Fruit fly (Drosophila melanogaster) whole organism, embryonic: ENCODE results near the gene ftz-f1.

ENCODE experiments used
- Adf1 ChIP-seq: fragments of 200-800 bp; sonication (Bioruptor generic); IDR thresholded peaks from 2 replicates; pipeline ENCODE4 v1.3.6; 2022; ENCODE audit warnings: missing biosample characterization, missing genetic modification characterization
- BEAF-32 ChIP-seq: fragments of 200-800 bp; sonication (Bioruptor generic); optimal IDR thresholded peaks from 3 replicates; lab custom pipeline; 2017; ENCODE audit warnings: missing biosample characterization, missing genetic modification characterization, mild to moderate bottlenecking, moderate library complexity, missing genetic modification reagents
- Bgb ChIP-seq: fragments of 200-800 bp; sonication (Bioruptor generic); IDR thresholded peaks from 2 replicates; pipeline ENCODE4 v1.3.6; 2022; ENCODE audit warnings: missing biosample characterization, missing genetic modification characterization; ENCODE audit not compliant: partially characterized antibody
- CG10147 ChIP-seq: fragments of 200-800 bp; sonication (Bioruptor generic); optimal IDR thresholded peaks from 2 replicates; lab custom pipeline; 2019; ENCODE audit warnings: missing biosample characterization, mild to moderate bottlenecking, missing genetic modification characterization, moderate library complexity
- CG10959 ChIP-seq: fragments of 200-800 bp; sonication (Bioruptor generic); IDR thresholded peaks from 2 replicates; pipeline ENCODE4 v1.3.6; 2022; ENCODE audit warnings: missing biosample characterization, missing genetic modification characterization
- CG12299 ChIP-seq: fragments of 200-800 bp; sonication (Bioruptor generic); optimal IDR thresholded peaks from 2 replicates; lab custom pipeline; 2018; ENCODE audit warnings: missing biosample characterization, mild to moderate bottlenecking, missing genetic modification characterization
- CG14050 ChIP-seq: fragments of 200-800 bp; sonication (Bioruptor generic); IDR thresholded peaks from 3 replicates; pipeline ENCODE4 v1.3.6; 2022; ENCODE audit warnings: missing biosample characterization, missing genetic modification characterization
- CG14860 ChIP-seq: fragments of 200-800 bp; sonication (Bioruptor generic); IDR thresholded peaks from 3 replicates; pipeline ENCODE4 v1.3.6; 2022; ENCODE audit warnings: missing biosample characterization, missing genetic modification characterization; ENCODE audit not compliant: partially characterized antibody
- CG1603 ChIP-seq: fragments of 200-800 bp; sonication (Bioruptor generic); optimal IDR thresholded peaks from 2 replicates; lab custom pipeline; 2019; ENCODE audit warnings: missing biosample characterization, mild to moderate bottlenecking, missing genetic modification characterization, moderate library complexity
- CG16863 ChIP-seq: fragments of 200-800 bp; sonication (Bioruptor generic); optimal IDR thresholded peaks from 3 replicates; lab custom pipeline; 2016; ENCODE audit warnings: missing biosample characterization, missing genetic modification characterization
- CG17385 ChIP-seq: fragments of 200-800 bp; sonication (Bioruptor generic); optimal IDR thresholded peaks from 3 replicates; lab custom pipeline; 2018; ENCODE audit warnings: missing biosample characterization, mild to moderate bottlenecking, missing genetic modification characterization
- CG2116 ChIP-seq: fragments of 200-800 bp; sonication (Bioruptor generic); optimal IDR thresholded peaks from 3 replicates; lab custom pipeline; 2018; ENCODE audit warnings: missing biosample characterization, mild to moderate bottlenecking, missing genetic modification characterization
- CG2712 ChIP-seq: fragments of 200-800 bp; optimal IDR thresholded peaks from 3 replicates; lab custom pipeline; 2019; ENCODE audit warnings: missing biosample characterization, mild to moderate bottlenecking, missing genetic modification characterization, moderate library complexity
- CG2889 ChIP-seq: fragments of 200-800 bp; sonication (Bioruptor generic); IDR thresholded peaks from 3 replicates; pipeline ENCODE4 v1.3.6; 2022; ENCODE audit warnings: missing biosample characterization, missing genetic modification characterization
- CG3407 ChIP-seq: fragments of 200-800 bp; sonication (Bioruptor generic); optimal IDR thresholded peaks from 2 replicates; lab custom pipeline; 2018; ENCODE audit warnings: missing biosample characterization, mild to moderate bottlenecking, missing genetic modification characterization
- CG4404 ChIP-seq: fragments of 200-800 bp; sonication (Bioruptor generic); IDR thresholded peaks from 2 replicates; pipeline ENCODE4 v1.3.6; 2022; ENCODE audit warnings: missing biosample characterization, missing genetic modification characterization
- CG4424 ChIP-seq: fragments of 200-800 bp; sonication (Bioruptor generic); optimal IDR thresholded peaks from 3 replicates; lab custom pipeline; 2016; ENCODE audit warnings: missing biosample characterization, missing genetic modification characterization
- CG6791 ChIP-seq: fragments of 200-800 bp; sonication (Bioruptor generic); IDR thresholded peaks from 3 replicates; pipeline ENCODE4 v1.3.6; 2022; ENCODE audit warnings: missing biosample characterization, missing genetic modification characterization; ENCODE audit not compliant: partially characterized antibody
- CG7271 ChIP-seq: fragments of 200-800 bp; sonication (Bioruptor generic); optimal IDR thresholded peaks from 2 replicates; lab custom pipeline; 2018; ENCODE audit warnings: missing biosample characterization, mild to moderate bottlenecking, missing genetic modification characterization, moderate library complexity
- CG9215 ChIP-seq: fragments of 200-800 bp; sonication (Bioruptor generic); IDR thresholded peaks from 2 replicates; pipeline ENCODE4 v1.3.6; 2022; ENCODE audit warnings: missing biosample characterization, missing genetic modification characterization
- CG9797 ChIP-seq: fragments of 200-800 bp; sonication (Bioruptor generic); optimal IDR thresholded peaks from 3 replicates; lab custom pipeline; 2018; ENCODE audit warnings: missing biosample characterization, mild to moderate bottlenecking, missing genetic modification characterization
- CG9876 ChIP-seq: fragments of 200-800 bp; sonication (Bioruptor generic); optimal IDR thresholded peaks from 2 replicates; lab custom pipeline; 2016; ENCODE audit warnings: missing biosample characterization, missing genetic modification characterization
- D19B ChIP-seq: fragments of 200-800 bp; sonication (Bioruptor generic); optimal IDR thresholded peaks from 2 replicates; lab custom pipeline; 2017; ENCODE audit warnings: missing biosample characterization, mild to moderate bottlenecking, missing genetic modification characterization
- Dad ChIP-seq: fragments of 200-800 bp; sonication (Bioruptor generic); optimal IDR thresholded peaks from 3 replicates; lab custom pipeline; 2016; ENCODE audit warnings: missing biosample characterization, missing genetic modification characterization
- Dbx ChIP-seq: fragments of 200-800 bp; sonication (Bioruptor generic); IDR thresholded peaks from 3 replicates; pipeline ENCODE4 v1.3.6; 2022; ENCODE audit warnings: missing biosample characterization, missing genetic modification characterization
- Drgx ChIP-seq: fragments of 200-800 bp; sonication (Bioruptor generic); IDR thresholded peaks from 2 replicates; pipeline ENCODE4 v1.3.6; 2022; ENCODE audit warnings: missing biosample characterization, missing genetic modification characterization
- ERR ChIP-seq: fragments of 200-800 bp; sonication (Bioruptor generic); optimal IDR thresholded peaks from 2 replicates; lab custom pipeline; 2016; ENCODE audit warnings: missing biosample characterization, missing genetic modification characterization
- Fer1 ChIP-seq: fragments of 200-800 bp; sonication (Bioruptor generic); optimal IDR thresholded peaks from 2 replicates; lab custom pipeline; 2017; ENCODE audit warnings: missing biosample characterization, mild to moderate bottlenecking, missing genetic modification characterization
- Gsc ChIP-seq: fragments of 200-800 bp; sonication (Bioruptor generic); IDR thresholded peaks from 2 replicates; pipeline ENCODE4 v1.3.6; 2022; ENCODE audit warnings: missing biosample characterization, missing genetic modification characterization
- Meics ChIP-seq: fragments of 200-800 bp; sonication (Bioruptor generic); optimal IDR thresholded peaks from 2 replicates; lab custom pipeline; 2017; ENCODE audit warnings: missing biosample characterization, mild to moderate bottlenecking, missing genetic modification characterization
- Sox102F ChIP-seq: fragments of 200-800 bp; sonication (Bioruptor generic); optimal IDR thresholded peaks from 2 replicates; lab custom pipeline; 2018; ENCODE audit warnings: missing biosample characterization, mild to moderate bottlenecking, missing genetic modification characterization, moderate library complexity
- TFAM ChIP-seq: fragments of 200-800 bp; sonication (Bioruptor generic); optimal IDR thresholded peaks from 2 replicates; lab custom pipeline; 2017; ENCODE audit warnings: missing biosample characterization, missing genetic modification characterization, inconsistent platforms
- Taf1 ChIP-seq: fragments of 200-800 bp; sonication (Bioruptor generic); IDR thresholded peaks from 2 replicates; pipeline ENCODE4 v1.3.6; 2022; ENCODE audit warnings: missing biosample characterization, missing genetic modification characterization
- Xbp1 ChIP-seq: fragments of 200-800 bp; sonication (Bioruptor generic); optimal IDR thresholded peaks from 3 replicates; lab custom pipeline; 2016; ENCODE audit warnings: missing biosample characterization, mild to moderate bottlenecking, missing genetic modification characterization
- abd-A ChIP-seq: fragments of 200-800 bp; sonication (Bioruptor generic); optimal IDR thresholded peaks from 3 replicates; lab custom pipeline; 2019; ENCODE audit warnings: missing biosample characterization, mild to moderate bottlenecking, missing genetic modification characterization, moderate library complexity
- bigmax ChIP-seq: fragments of 200-800 bp; sonication (Bioruptor generic); optimal IDR thresholded peaks from 2 replicates; lab custom pipeline; 2018; ENCODE audit warnings: missing biosample characterization, mild to moderate bottlenecking, missing genetic modification characterization
- cwo ChIP-seq: fragments of 200-800 bp; sonication (Bioruptor generic); optimal IDR thresholded peaks from 3 replicates; lab custom pipeline; 2017; ENCODE audit warnings: missing biosample characterization, missing genetic modification characterization, mild to moderate bottlenecking, moderate library complexity, missing genetic modification reagents
- gsb ChIP-seq: fragments of 200-800 bp; sonication (Bioruptor generic); IDR thresholded peaks from 2 replicates; pipeline ENCODE4 v1.3.6; 2022; ENCODE audit warnings: missing biosample characterization, missing genetic modification characterization
- gsb-n ChIP-seq: fragments of 200-800 bp; sonication (Bioruptor generic); optimal IDR thresholded peaks from 3 replicates; lab custom pipeline; 2018; ENCODE audit warnings: missing biosample characterization, mild to moderate bottlenecking, missing genetic modification characterization
- insv ChIP-seq, 2 experiments: fragments of 200-800 bp; sonication (Bioruptor generic); optimal IDR thresholded peaks; 3 replicates each; lab custom pipeline; 2016 to 2018; ENCODE audit warnings: missing biosample characterization in 2 of 2, missing genetic modification characterization in 2 of 2
- jing ChIP-seq: fragments of 200-800 bp; sonication (Bioruptor generic); optimal IDR thresholded peaks from 2 replicates; lab custom pipeline; 2018; ENCODE audit warnings: missing biosample characterization, mild to moderate bottlenecking, missing genetic modification characterization
- lbe ChIP-seq: fragments of 200-800 bp; sonication (Bioruptor generic); optimal IDR thresholded peaks from 2 replicates; lab custom pipeline; 2016; ENCODE audit warnings: missing biosample characterization, mild to moderate bottlenecking, missing genetic modification characterization
- lmd ChIP-seq: fragments of 200-800 bp; sonication (Bioruptor generic); IDR thresholded peaks from 2 replicates; pipeline ENCODE4 v1.3.6; 2022; ENCODE audit warnings: missing biosample characterization, missing genetic modification characterization
- otp ChIP-seq: fragments of 200-800 bp; sonication (Bioruptor generic); IDR thresholded peaks from 3 replicates; pipeline ENCODE4, ENCODE4 v1.3.6; 2022; ENCODE audit warnings: missing biosample characterization, missing genetic modification characterization
- psq ChIP-seq: fragments of 200-800 bp; sonication (Bioruptor generic); optimal IDR thresholded peaks from 2 replicates; lab custom pipeline; 2017; ENCODE audit warnings: missing biosample characterization, missing genetic modification characterization
- repo ChIP-seq: fragments of 200-800 bp; sonication (Bioruptor generic); optimal IDR thresholded peaks from 2 replicates; lab custom pipeline; 2016; ENCODE audit warnings: missing biosample characterization, missing genetic modification characterization
- rib ChIP-seq: fragments of 200-800 bp; sonication (Bioruptor generic); IDR thresholded peaks from 2 replicates; pipeline ENCODE4 v1.3.6; 2022; ENCODE audit warnings: missing biosample characterization, missing genetic modification characterization
- ro ChIP-seq: fragments of 200-800 bp; sonication (Bioruptor generic); IDR thresholded peaks from 2 replicates; pipeline ENCODE4 v1.3.6; 2022; ENCODE audit warnings: missing biosample characterization, missing genetic modification characterization
- slp2 ChIP-seq: fragments of 200-800 bp; sonication (Bioruptor generic); optimal IDR thresholded peaks from 2 replicates; lab custom pipeline; 2016; ENCODE audit warnings: missing biosample characterization, missing genetic modification characterization
- tap ChIP-seq: fragments of 200-800 bp; optimal IDR thresholded peaks from 3 replicates; lab custom pipeline; 2019; ENCODE audit warnings: missing biosample characterization, mild to moderate bottlenecking, missing genetic modification characterization, moderate library complexity
- wek ChIP-seq: fragments of 200-800 bp; sonication (Bioruptor generic); optimal IDR thresholded peaks from 3 replicates; lab custom pipeline; 2018; ENCODE audit warnings: missing biosample characterization, mild to moderate bottlenecking, missing genetic modification characterization, moderate library complexity

The ftz-f1 gene

dm6 chr3L:18786066-18786426 lies 15.1 kb downstream of the ftz-f1 start (continued):
- TF ChIP-seq CG3407 (GFP tag; lab: Kevin White, UChicago) = peak; percentile 13
- no peak for TF ChIP-seq TFAM (GFP tag; lab: Kevin White, UChicago)
- TF ChIP-seq lbe (GFP tag; lab: Kevin White, UChicago) = no peak
- TF ChIP-seq CG4404 (GFP tag; lab: Robert Waterston, UW) = no peak
- peak; percentile 24 for TF ChIP-seq cwo (GFP tag; lab: Kevin White, UChicago)
- TF ChIP-seq tap (tag; lab: Kevin White, UChicago) = peak; percentile 52
- no peak for TF ChIP-seq Meics (GFP tag; lab: Kevin White, UChicago)
- peak; percentile 33; the same call in 1 of the 2 replicates for TF ChIP-seq lmd (GFP tag; lab: Robert Waterston, UW)
- peak; percentile 24 for TF ChIP-seq CG2712
- TF ChIP-seq CG10959 = no peak
- no peak for TF ChIP-seq gsb (GFP tag; lab: Robert Waterston, UW)
- TF ChIP-seq CG16863 = no peak
- no peak for TF ChIP-seq ro
- no peak for TF ChIP-seq CG10147
- TF ChIP-seq CG2889 (GFP tag; lab: Robert Waterston, UW) = no peak
- no peak for TF ChIP-seq insv (GFP tag; optimal IDR thresholded peaks at IDR 0.05; lab: Kevin White, UChicago)
- TF ChIP-seq CG2116 (GFP tag; lab: Kevin White, UChicago) = no peak
- TF ChIP-seq CG12299 (tag; lab: Kevin White, UChicago) = peak; percentile 20
- peak; percentile 20 for TF ChIP-seq CG17385 (GFP tag; lab: Kevin White, UChicago)
- no peak for TF ChIP-seq Dad (GFP tag; lab: Kevin White, UChicago)
- TF ChIP-seq CG6791 (GFP tag; lab: Robert Waterston, UW) = no peak
- TF ChIP-seq jing = no peak
- no peak for TF ChIP-seq slp2
- TF ChIP-seq repo (GFP tag; lab: Kevin White, UChicago) = no peak
- TF ChIP-seq wek = no peak
- TF ChIP-seq Sox102F (GFP tag; lab: Kevin White, UChicago) = peak; percentile 62
- no peak; the same call in 2 of the 3 replicates for TF ChIP-seq Dbx
- no peak for TF ChIP-seq gsb-n (tag; lab: Kevin White, UChicago)
- no peak for TF ChIP-seq psq
- no peak for TF ChIP-seq Gsc (GFP tag; lab: Robert Waterston, UW)
- TF ChIP-seq Bgb (GFP tag; lab: Robert Waterston, UW) = no peak
- peak; percentile 87; the same call in 1 of the 2 replicates for TF ChIP-seq Adf1
- no peak for TF ChIP-seq CG9797 (GFP tag; lab: Kevin White, UChicago)
- no peak for TF ChIP-seq abd-A (tag; lab: Kevin White, UChicago)
- peak; percentile 18 for TF ChIP-seq Xbp1 (GFP tag; lab: Kevin White, UChicago)
- TF ChIP-seq CG9876 (GFP tag; lab: Kevin White, UChicago) = no peak
- TF ChIP-seq rib (GFP tag; lab: Robert Waterston, UW) = no peak
- peak; percentile 27; the same call in 1 of the 3 replicates for TF ChIP-seq CG14050 (GFP tag; lab: Robert Waterston, UW)
- TF ChIP-seq CG1603 (tag; lab: Kevin White, UChicago) = no peak
- TF ChIP-seq CG9215 = no peak
- TF ChIP-seq CG14860 = no peak
- TF ChIP-seq Drgx (GFP tag; lab: Robert Waterston, UW) = no peak
- TF ChIP-seq Taf1 (GFP tag; lab: Robert Waterston, UW) = no peak
- no peak for TF ChIP-seq bigmax
- TF ChIP-seq ERR (GFP tag; lab: Kevin White, UChicago) = no peak
- no peak for TF ChIP-seq D19B
- TF ChIP-seq CG4424 (GFP tag; lab: Kevin White, UChicago) = no peak
- no peak for TF ChIP-seq CG7271
- TF ChIP-seq Fer1 (GFP tag; lab: Kevin White, UChicago) = peak; percentile 35
- TF ChIP-seq BEAF-32 = no peak
- no peak for TF ChIP-seq otp (GFP tag; lab: Robert Waterston, UW)
